Fruit fly (Drosophila melanogaster) S2 (cell line): ENCODE measurements around the gene CG33158.
A peak's percentile ranks its signal among the peaks of the same experiment; 100 is the strongest.

ENCODE experiments used
- CG8478 ChIP-seq: fragments of >200 bp; optimal IDR thresholded peaks from 2 replicates; lab custom pipeline; 2018
- CTCF ChIP-seq, 2 experiments: fragments of >200 bp; optimal IDR thresholded peaks; 2 replicates each; lab custom pipeline; 2018

Gene CG33158

dm6 chr3L:16419059-16419773 is at the start of gene CG33158, which contains the start of gene TyrRS:
TSS of gene CG33158 (plus strand) at chr3L:16419597.
TSS of gene TyrRS (minus strand) at chr3L:16419302.
- TF ChIP-seq CTCF (optimal IDR thresholded peaks at IDR 0.05; lab: Kevin White, UChicago): no peak
- no peak for TF ChIP-seq CG8478 (lab: Kevin White, UChicago)

dm6 chr3L:16377768-16378764 is 41.3 kb upstream of the CG33158 start, which contains the start of gene roq:
TSS of gene roq (minus strand) at chr3L:16378566.
- TF ChIP-seq CTCF (optimal IDR thresholded peaks at IDR 0.05; lab: Kevin White, UChicago) (peak; percentile 15 to 44), CG8478 (lab: Kevin White, UChicago) (no peak)

dm6 chr3L:16380770-16381169 is 38.6 kb upstream of the CG33158 start:
- TF ChIP-seq CTCF (optimal IDR thresholded peaks at IDR 0.05; lab: Kevin White, UChicago) (no peak), CG8478 (lab: Kevin White, UChicago) (no peak)

- TF ChIP-seq CG8478 (lab: Kevin White, UChicago): no peak
- peak in 1 of 2 experiments; percentile 33 for TF ChIP-seq CTCF (optimal IDR thresholded peaks at IDR 0.05; lab: Kevin White, UChicago)
These were observed 38.1 kb upstream of the CG33158 start, which contains the start of gene Agpat4 for dm6 chr3L:16381184-16381797. TSS of gene Agpat4 (minus strand) at chr3L:16381570.

DNA sequence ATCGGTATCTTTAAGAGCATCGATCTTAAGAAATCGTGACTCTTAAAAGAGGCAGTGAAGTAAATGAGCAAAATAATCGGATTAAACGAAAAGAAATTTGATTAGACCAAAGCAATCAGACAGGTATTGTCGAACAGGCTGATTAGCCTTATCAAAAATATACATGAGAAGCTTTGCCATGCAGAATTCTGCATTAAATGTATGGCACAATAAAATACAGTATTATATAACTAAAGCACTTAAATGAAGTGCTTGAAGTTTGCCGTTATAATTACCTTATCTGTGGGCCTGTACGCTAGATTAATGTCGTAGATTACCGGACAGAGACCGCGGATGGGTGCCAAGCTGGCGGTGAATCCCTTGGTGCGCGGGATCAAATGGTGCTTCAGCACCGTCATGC is 36.3 kb upstream of the CG33158 start:
- TF ChIP-seq CTCF (optimal IDR thresholded peaks at IDR 0.05; lab: Kevin White, UChicago) (no peak), CG8478 (lab: Kevin White, UChicago) (no peak)

- TF ChIP-seq CG8478 (lab: Kevin White, UChicago) (no peak), CTCF (optimal IDR thresholded peaks at IDR 0.05; lab: Kevin White, UChicago) (no peak)
These were observed 35.2 kb upstream of the CG33158 start for dm6 chr3L:16384145-16384705.

dm6 chr3L:16385252-16385879 is 34.0 kb upstream of the CG33158 start:
- TF ChIP-seq CTCF (optimal IDR thresholded peaks at IDR 0.05; lab: Kevin White, UChicago) (no peak), CG8478 (lab: Kevin White, UChicago) (no peak)

- TF ChIP-seq CTCF (optimal IDR thresholded peaks at IDR 0.05; lab: Kevin White, UChicago): no peak
- TF ChIP-seq CG8478 (lab: Kevin White, UChicago): no peak
These were observed 33.4 kb upstream of the CG33158 start, which contains the start of the genes Agpat3 and RAF2 for dm6 chr3L:16385880-16386584. TSS of gene Agpat3 (minus strand) at chr3L:16385957. TSS of gene RAF2 (plus strand) at chr3L:16386327.

DNA sequence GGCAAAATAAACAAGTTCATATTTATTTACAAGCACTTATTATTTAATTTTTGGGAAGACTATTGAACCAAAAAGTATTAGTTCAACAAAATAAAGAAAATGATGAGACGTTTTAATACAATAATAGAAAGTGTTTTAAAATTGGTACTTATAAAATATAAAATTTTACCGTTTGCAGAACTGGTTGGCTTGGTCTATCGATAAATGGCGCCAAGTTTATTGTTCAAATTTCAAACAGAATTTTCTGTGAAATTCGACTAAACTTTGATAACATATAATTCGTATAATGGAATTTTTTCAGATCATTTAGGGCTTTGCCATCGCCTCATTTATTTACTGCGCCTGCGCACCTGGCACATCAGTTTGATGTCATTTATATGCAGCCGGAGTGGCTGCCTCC is 28.6 kb upstream of the CG33158 start:
- TF ChIP-seq CG8478 (lab: Kevin White, UChicago) (no peak), CTCF (optimal IDR thresholded peaks at IDR 0.05; lab: Kevin White, UChicago) (no peak)

- TF ChIP-seq CTCF (optimal IDR thresholded peaks at IDR 0.05; lab: Kevin White, UChicago) (no peak), CG8478 (lab: Kevin White, UChicago) (no peak)
These were observed 28.1 kb upstream of the CG33158 start for dm6 chr3L:16391257-16391656.

- no peak for TF ChIP-seq CG8478 (lab: Kevin White, UChicago)
- TF ChIP-seq CTCF (optimal IDR thresholded peaks at IDR 0.05; lab: Kevin White, UChicago): no peak
These were observed 27.1 kb upstream of the CG33158 start for dm6 chr3L:16392203-16392800.

DNA sequence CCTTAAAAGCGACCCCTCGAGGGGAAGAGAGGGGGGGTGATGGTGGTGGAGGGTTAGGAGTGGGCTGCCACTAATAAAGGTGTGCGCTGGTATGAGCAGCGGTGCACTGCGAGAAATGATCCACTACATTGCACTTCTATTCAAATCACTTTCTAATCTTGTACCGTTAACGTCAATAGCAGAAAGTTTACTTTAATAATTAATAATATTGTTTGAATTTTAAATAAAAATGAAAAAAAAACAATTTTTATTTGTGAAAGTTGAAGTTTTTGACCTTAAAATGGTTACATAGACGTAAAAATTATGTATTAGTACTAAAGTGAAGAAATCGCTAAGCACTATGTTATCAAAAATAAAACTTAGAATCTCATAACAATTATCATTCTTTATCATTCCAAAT is 26.5 kb upstream of the CG33158 start:
- TF ChIP-seq CTCF (optimal IDR thresholded peaks at IDR 0.05; lab: Kevin White, UChicago) (no peak), CG8478 (lab: Kevin White, UChicago) (no peak)
